Fruit fly (Drosophila melanogaster): ENCODE results near the gene Diap1.

DNA sequence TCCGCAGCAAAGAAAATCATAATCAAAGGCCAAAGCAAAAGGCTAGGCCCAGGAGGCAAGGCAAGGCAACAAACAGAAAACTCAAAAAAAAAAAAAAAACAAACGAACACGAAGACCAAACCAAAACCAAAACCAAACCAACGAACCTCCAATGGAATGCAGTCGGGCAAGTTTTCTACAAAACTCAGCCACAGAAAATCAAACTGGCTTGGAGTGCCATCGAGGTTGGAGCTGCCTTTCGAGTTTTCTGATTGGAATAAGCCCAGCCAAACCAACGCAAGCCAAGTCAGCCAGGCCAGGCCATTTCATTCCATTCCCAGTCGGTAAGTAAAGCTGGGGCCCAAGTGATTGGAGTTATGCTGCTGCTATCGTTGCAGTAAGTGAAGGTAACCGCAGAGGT, 8.2 kb downstream of the Diap1 start:
- TF ChIP-seq Sox102F (GFP tag; optimal IDR thresholded peaks at IDR 0.05): no peak
- no peak for TF ChIP-seq Eip75B (GFP tag; optimal IDR thresholded peaks at IDR 0.05)
- no peak for TF ChIP-seq dsx (GFP tag; optimal IDR thresholded peaks at IDR 0.05; ENCODE audit: poor library complexity, severe bottlenecking)
- TF ChIP-seq achi (GFP tag; optimal IDR thresholded peaks at IDR 0.05): no peak
- no peak for TF ChIP-seq CG10631 (GFP tag; optimal IDR thresholded peaks at IDR 0.05)
- TF ChIP-seq eg (GFP tag; IDR thresholded peaks at IDR 0.05): no peak
- no peak for TF ChIP-seq CG8319 (GFP tag; optimal IDR thresholded peaks at IDR 0.05)
- TF ChIP-seq CG3032 (tag; optimal IDR thresholded peaks at IDR 0.05): no peak
